Worm (Caenorhabditis elegans) whole organism, L3 larva: ENCODE results near the gene F46F5.16.
A peak's percentile ranks its signal among the peaks of the same experiment; 100 is the strongest.

ENCODE experiments used
- R02D3.7 ChIP-seq: fragments of 150-350 bp; optimal IDR thresholded peaks from 2 replicates; lab custom pipeline; 2014; ENCODE audit warnings: missing biosample characterization, missing genetic modification characterization
- ZK546.5 ChIP-seq: sonication (generic microtip); optimal IDR thresholded peaks from 2 replicates; lab custom pipeline; 2017; ENCODE audit warnings: missing biosample characterization, missing genetic modification characterization
- aly-2 ChIP-seq: fragments of 150-350 bp; optimal IDR thresholded peaks from 2 replicates; lab custom pipeline; 2014; ENCODE audit warnings: missing biosample characterization, missing genetic modification characterization
- ama-1 ChIP-seq: fragments of 150-350 bp; optimal IDR thresholded peaks from 2 replicates; lab custom pipeline; 2018
- ceh-16 ChIP-seq: sonication (generic microtip); optimal IDR thresholded peaks from 2 replicates; lab custom pipeline; 2017; ENCODE audit warnings: missing biosample characterization, missing genetic modification characterization
- daf-12 ChIP-seq: fragments of 150-350 bp; optimal IDR thresholded peaks from 2 replicates; lab custom pipeline; 2014; ENCODE audit warnings: missing biosample characterization, missing genetic modification reagents, missing genetic modification characterization
- egl-27 ChIP-seq: sonication (generic microtip); optimal IDR thresholded peaks from 4 replicates; lab custom pipeline; 2017; ENCODE audit warnings: missing biosample characterization, missing genetic modification reagents, missing genetic modification characterization
- egl-5 ChIP-seq: fragments of 150-350 bp; optimal IDR thresholded peaks from 2 replicates; lab custom pipeline; 2017; ENCODE audit warnings: missing biosample characterization, missing genetic modification reagents, missing genetic modification characterization, inconsistent platforms
- elt-1 ChIP-seq: fragments of 150-350 bp; optimal IDR thresholded peaks from 2 replicates; lab custom pipeline; 2014; ENCODE audit warnings: missing biosample characterization, missing genetic modification characterization
- elt-2 ChIP-seq: sonication (generic microtip); optimal IDR thresholded peaks from 2 replicates; lab custom pipeline; 2016; ENCODE audit warnings: missing genetic modification reagents, mild to moderate bottlenecking, missing genetic modification characterization, missing compliant biosample characterization
- elt-3 ChIP-seq, 3 experiments: fragments of 150-350 bp in 1 of 3; sonication (generic microtip) in 2 of 3; optimal IDR thresholded peaks; 2 replicates in 2 of 3; 4 replicates in 1 of 3; lab custom pipeline; 2014 to 2017; ENCODE audit warnings: missing biosample characterization in 3 of 3, missing genetic modification characterization in 3 of 3
- fkh-10 ChIP-seq: sonication (generic microtip); optimal IDR thresholded peaks from 2 replicates; lab custom pipeline; 2017; ENCODE audit warnings: missing biosample characterization, missing genetic modification reagents, missing genetic modification characterization
- fkh-2 ChIP-seq: fragments of 150-350 bp; optimal IDR thresholded peaks from 2 replicates; lab custom pipeline; 2014; ENCODE audit warnings: missing biosample characterization, missing genetic modification reagents, missing genetic modification characterization
- fos-1 ChIP-seq: fragments of 150-350 bp; optimal IDR thresholded peaks from 2 replicates; lab custom pipeline; 2014; ENCODE audit warnings: missing biosample characterization, missing genetic modification characterization
- jun-1 ChIP-seq: fragments of 150-350 bp; optimal IDR thresholded peaks from 2 replicates; lab custom pipeline; 2014; ENCODE audit warnings: missing biosample characterization, missing genetic modification reagents, missing genetic modification characterization
- lin-15B ChIP-seq: fragments of 150-350 bp; optimal IDR thresholded peaks from 2 replicates; lab custom pipeline; 2014; ENCODE audit warnings: missing biosample characterization, missing genetic modification characterization
- mdl-1 ChIP-seq: fragments of 150-350 bp; optimal IDR thresholded peaks from 2 replicates; lab custom pipeline; 2014; ENCODE audit warnings: missing biosample characterization, missing genetic modification characterization
- nfya-1 ChIP-seq: sonication (generic microtip); optimal IDR thresholded peaks from 2 replicates; lab custom pipeline; 2017; ENCODE audit warnings: missing genetic modification characterization, mild to moderate bottlenecking, missing compliant biosample characterization, antibody characterized with exemption, moderate library complexity; ENCODE audit not compliant: insufficient read depth
- nhr-12 ChIP-seq: fragments of 150-350 bp; optimal IDR thresholded peaks from 2 replicates; lab custom pipeline; 2014; ENCODE audit warnings: missing biosample characterization, missing genetic modification characterization
- nhr-237 ChIP-seq: fragments of 150-350 bp; optimal IDR thresholded peaks from 2 replicates; lab custom pipeline; 2014; ENCODE audit warnings: missing biosample characterization, missing genetic modification characterization
- nhr-25 ChIP-seq: sonication (generic microtip); optimal IDR thresholded peaks from 2 replicates; lab custom pipeline; 2017; ENCODE audit warnings: missing biosample characterization, missing genetic modification characterization
- nhr-28 ChIP-seq: fragments of 150-350 bp; optimal IDR thresholded peaks from 2 replicates; lab custom pipeline; 2014; ENCODE audit warnings: missing biosample characterization, missing genetic modification characterization
- nhr-43 ChIP-seq: sonication (generic microtip); optimal IDR thresholded peaks from 2 replicates; lab custom pipeline; 2016; ENCODE audit warnings: mild to moderate bottlenecking, missing genetic modification characterization, missing compliant biosample characterization; ENCODE audit not compliant: poor library complexity, severe bottlenecking
- nhr-67 ChIP-seq: fragments of 150-350 bp; optimal IDR thresholded peaks from 2 replicates; lab custom pipeline; 2014; ENCODE audit warnings: missing biosample characterization, missing genetic modification characterization
- nhr-76 ChIP-seq: fragments of 150-350 bp; sonication (generic microtip); optimal IDR thresholded peaks from 5 replicates; lab custom pipeline; 2014; ENCODE audit warnings: missing biosample characterization, missing genetic modification characterization
- nhr-77 ChIP-seq: fragments of 150-350 bp; optimal IDR thresholded peaks from 2 replicates; lab custom pipeline; 2014; ENCODE audit warnings: missing biosample characterization, missing genetic modification characterization
- pha-4 ChIP-seq: fragments of 150-350 bp; optimal IDR thresholded peaks from 2 replicates; lab custom pipeline; 2014; ENCODE audit warnings: missing biosample characterization, missing genetic modification reagents, missing genetic modification characterization
- sea-2 ChIP-seq: fragments of 150-350 bp; sonication (generic microtip); optimal IDR thresholded peaks from 4 replicates; lab custom pipeline; 2014; ENCODE audit warnings: missing biosample characterization, missing genetic modification reagents, missing genetic modification characterization
- skn-1 ChIP-seq: fragments of 150-350 bp; optimal IDR thresholded peaks from 2 replicates; lab custom pipeline; 2014; ENCODE audit warnings: missing biosample characterization, missing genetic modification characterization
- snpc-4 ChIP-seq: fragments of 150-350 bp; optimal IDR thresholded peaks from 2 replicates; lab custom pipeline; 2014; ENCODE audit warnings: missing biosample characterization, missing genetic modification characterization
- tbx-2 ChIP-seq: sonication (generic microtip); optimal IDR thresholded peaks from 2 replicates; lab custom pipeline; 2016; ENCODE audit warnings: mild to moderate bottlenecking, missing genetic modification characterization, missing compliant biosample characterization
- unc-62 ChIP-seq: fragments of 150-350 bp; sonication (generic microtip); optimal IDR thresholded peaks from 4 replicates; lab custom pipeline; 2014; ENCODE audit warnings: missing biosample characterization, missing genetic modification reagents, missing genetic modification characterization
- zag-1 ChIP-seq: fragments of 150-350 bp; optimal IDR thresholded peaks from 2 replicates; lab custom pipeline; 2014; ENCODE audit warnings: missing biosample characterization, missing genetic modification characterization
- ztf-11 ChIP-seq: fragments of 150-350 bp; optimal IDR thresholded peaks from 2 replicates; lab custom pipeline; 2014; ENCODE audit warnings: missing biosample characterization, missing genetic modification characterization

F46F5.16 gene

DNA sequence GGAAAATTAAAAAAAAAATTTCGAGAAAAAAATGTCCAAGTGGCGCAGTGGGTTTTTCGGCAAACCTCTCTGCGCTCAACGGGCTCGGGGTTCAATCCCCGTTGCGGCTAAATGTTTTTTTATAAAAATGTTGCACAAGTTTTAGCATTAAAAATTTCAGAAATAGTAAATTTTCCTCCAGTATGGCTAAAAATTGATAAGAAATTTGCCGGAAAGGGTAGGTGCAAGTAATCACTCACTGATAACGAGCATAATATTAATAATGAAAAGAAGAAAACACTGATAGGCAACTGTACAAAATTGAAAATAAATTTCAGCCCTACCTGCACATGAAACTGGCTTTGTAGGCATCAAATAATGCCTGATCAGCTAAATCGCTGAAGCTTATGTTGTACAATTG is 22.7 kb upstream of the F46F5.16 start:
- no peak for TF ChIP-seq daf-12 (tag; lab: Kevin White, UChicago)
- TF ChIP-seq elt-2, result peak; percentile 62

DNA sequence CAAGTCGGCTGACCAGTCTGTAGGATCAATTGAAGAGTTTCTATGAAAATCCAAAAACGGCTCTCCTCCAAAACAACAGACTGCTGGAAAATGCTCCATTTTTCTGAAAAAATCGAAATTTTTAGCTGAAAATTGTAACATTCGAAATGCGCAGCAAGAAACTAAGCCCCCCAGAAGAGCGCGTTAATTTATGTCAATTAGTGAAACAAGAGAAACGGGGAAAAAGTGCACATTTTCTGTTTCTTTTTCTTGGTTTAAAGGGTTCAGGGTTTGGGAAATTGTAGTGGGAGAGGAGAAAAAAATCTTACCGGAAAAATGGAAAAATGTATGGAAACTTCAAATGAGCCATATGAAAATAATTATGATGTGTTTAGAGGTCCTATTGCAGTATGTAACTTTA is 21.8 kb upstream of the F46F5.16 start, which contains the start of gene C08G5.7:
TSS of gene C08G5.7 (minus strand) at position 101 of the 400 bp plus-strand sequence.
- TF ChIP-seq nhr-77 (tag; lab: Kevin White, UChicago), result no peak
- TF ChIP-seq jun-1 (tag; lab: Kevin White, UChicago), result no peak
- no peak for TF ChIP-seq nhr-67 (tag; lab: Kevin White, UChicago)
- no peak for TF ChIP-seq pha-4 (tag; lab: Kevin White, UChicago)
- TF ChIP-seq nhr-43 (tag; lab: Kevin White, UChicago), result no peak
- TF ChIP-seq sea-2 (GFP tag; lab: Kevin White, UChicago), result no peak
- no peak for TF ChIP-seq nhr-28 (tag; lab: Kevin White, UChicago)
- no peak for TF ChIP-seq snpc-4
- TF ChIP-seq fkh-10, result no peak
- no peak for TF ChIP-seq nhr-76 (tag; lab: Kevin White, UChicago)
- no peak for TF ChIP-seq zag-1 (tag; lab: Kevin White, UChicago)
- TF ChIP-seq lin-15B, result no peak
- TF ChIP-seq ZK546.5 (tag; lab: Kevin White, UChicago), result no peak
- TF ChIP-seq ztf-11 (tag; lab: Kevin White, UChicago), result no peak
- TF ChIP-seq tbx-2, result no peak
- no peak for TF ChIP-seq fos-1 (tag; lab: Kevin White, UChicago)
- TF ChIP-seq skn-1 (tag; lab: Kevin White, UChicago), result no peak

DNA sequence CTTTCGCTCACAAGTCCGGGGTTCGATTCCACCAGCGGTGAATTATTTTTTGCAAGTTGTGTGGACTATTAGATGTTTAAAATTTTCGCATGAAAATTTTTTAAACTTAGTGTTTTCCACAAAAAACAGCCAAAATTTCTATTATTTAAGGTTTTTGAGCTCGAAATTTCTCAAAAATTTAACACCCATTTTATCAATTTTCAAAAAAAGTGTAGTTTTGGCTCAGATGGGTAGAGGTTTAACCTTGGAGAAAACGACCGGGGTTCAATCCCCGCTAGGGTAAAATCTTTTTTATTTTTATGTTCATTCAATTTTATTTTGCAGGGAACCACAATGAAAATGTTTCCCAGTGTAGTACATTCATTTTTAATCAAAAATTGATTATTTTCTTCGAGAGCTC is 17.8 kb upstream of the F46F5.16 start:
- TF ChIP-seq nhr-12 (tag; lab: Kevin White, UChicago) (no peak), snpc-4 (no peak), fkh-10 (no peak), skn-1 (tag; lab: Kevin White, UChicago) (no peak), pha-4 (tag; lab: Kevin White, UChicago) (no peak), tbx-2 (no peak), fkh-2 (tag; lab: Kevin White, UChicago) (no peak), nhr-67 (tag; lab: Kevin White, UChicago) (no peak), nfya-1 (tag; lab: Kevin White, UChicago) (no peak), ceh-16 (tag; lab: Kevin White, UChicago) (no peak), nhr-77 (tag; lab: Kevin White, UChicago) (no peak), nhr-237 (tag; lab: Kevin White, UChicago) (no peak), sea-2 (GFP tag; lab: Kevin White, UChicago) (no peak), lin-15B (no peak), elt-3 (tag; optimal IDR thresholded peaks at IDR 0.05; lab: Kevin White, UChicago) (no peak), nhr-76 (tag; lab: Kevin White, UChicago) (no peak), fos-1 (tag; lab: Kevin White, UChicago) (no peak)

DNA sequence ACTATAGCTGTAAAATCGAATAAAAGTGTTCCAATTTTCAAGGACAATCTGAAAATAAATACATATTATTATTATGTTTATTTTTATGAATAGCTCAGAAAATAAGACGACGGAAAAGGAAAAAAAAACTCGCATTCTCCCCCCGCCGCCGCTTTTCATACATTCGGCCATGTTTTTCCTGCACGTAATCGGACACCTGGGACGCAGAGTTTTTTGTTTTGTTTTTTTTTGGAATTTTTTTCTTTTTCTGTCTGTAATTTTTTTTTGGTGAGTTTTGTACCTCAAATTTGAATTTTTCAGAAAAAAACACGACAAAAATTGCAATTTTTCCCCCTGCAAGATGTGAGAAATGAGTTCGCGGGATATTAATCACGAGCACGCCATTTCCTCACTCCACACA is 16.8 kb upstream of the F46F5.16 start, which contains the start of gene C08G5.6:
TSS of gene C08G5.6 (plus strand) at position 301 of the 400 bp plus-strand sequence.
- TF ChIP-seq nhr-12 (tag; lab: Kevin White, UChicago), result no peak
- TF ChIP-seq daf-12 (tag; lab: Kevin White, UChicago), result no peak
- TF ChIP-seq R02D3.7 (tag; lab: Kevin White, UChicago), result no peak
- TF ChIP-seq fkh-2 (tag; lab: Kevin White, UChicago), result no peak
- no peak for TF ChIP-seq unc-62 (GFP tag; lab: Kevin White, UChicago)
- TF ChIP-seq nhr-25 (tag; lab: Kevin White, UChicago), result no peak
- no peak for TF ChIP-seq pha-4 (tag; lab: Kevin White, UChicago)
- TF ChIP-seq nhr-67 (tag; lab: Kevin White, UChicago), result no peak
- TF ChIP-seq skn-1 (tag; lab: Kevin White, UChicago), result no peak
- TF ChIP-seq egl-27 (tag; lab: Kevin White, UChicago), result no peak
- no peak for TF ChIP-seq egl-5
- no peak for TF ChIP-seq ama-1 (lab: Kevin White, UChicago)
- no peak for TF ChIP-seq aly-2 (tag; lab: Kevin White, UChicago)
- TF ChIP-seq snpc-4, result no peak
- TF ChIP-seq elt-1, result no peak
- no peak for TF ChIP-seq tbx-2
- TF ChIP-seq mdl-1, result no peak
- no peak for TF ChIP-seq ztf-11 (tag; lab: Kevin White, UChicago)
- no peak for TF ChIP-seq nhr-43 (tag; lab: Kevin White, UChicago)
